Worm (Caenorhabditis elegans) whole organism, early embryonic: ENCODE results near the gene F38E1.6.

Experiments used
- B0310.2 ChIP-seq: sonication (generic microtip); optimal IDR thresholded peaks from 2 replicates; lab custom pipeline; 2016; ENCODE audit warnings: mild to moderate bottlenecking, missing genetic modification characterization, missing compliant biosample characterization
- F13C5.2 ChIP-seq: sonication (generic microtip); optimal IDR thresholded peaks from 2 replicates; lab custom pipeline; 2017; ENCODE audit warnings: mild to moderate bottlenecking, missing genetic modification characterization, inconsistent platforms, missing compliant biosample characterization
- aly-1 ChIP-seq: sonication (generic microtip); optimal IDR thresholded peaks from 2 replicates; lab custom pipeline; 2016; ENCODE audit warnings: missing genetic modification characterization, missing compliant biosample characterization
- ama-1 ChIP-seq: fragments of 150-350 bp; optimal IDR thresholded peaks from 2 replicates; lab custom pipeline; 2014
- ceh-13 ChIP-seq: fragments of 200-800 bp; sonication (Bioruptor generic); optimal IDR thresholded peaks from 2 replicates; lab custom pipeline; 2018; ENCODE audit warnings: mild to moderate bottlenecking, missing genetic modification characterization, missing compliant biosample characterization
- ceh-36 ChIP-seq: sonication (generic microtip); optimal IDR thresholded peaks from 2 replicates; lab custom pipeline; 2016; ENCODE audit warnings: missing genetic modification characterization, inconsistent platforms, missing compliant biosample characterization
- ets-7 ChIP-seq: sonication (generic microtip); optimal IDR thresholded peaks from 2 replicates; lab custom pipeline; 2016; ENCODE audit warnings: missing genotype, missing genetic modification characterization, missing compliant biosample characterization
- flt-1 ChIP-seq: fragments of 200-800 bp; sonication (Bioruptor generic); IDR thresholded peaks from 2 replicates; pipeline ENCODE4 v1.3.6; 2022; ENCODE audit warnings: missing genetic modification characterization, missing compliant biosample characterization
- hmbx-1 ChIP-seq: sonication (generic microtip); optimal IDR thresholded peaks from 2 replicates; lab custom pipeline; 2016; ENCODE audit warnings: mild to moderate bottlenecking, missing genetic modification characterization, missing compliant biosample characterization
- hmg-4 ChIP-seq: fragments of 200-800 bp; sonication (Bioruptor generic); optimal IDR thresholded peaks from 2 replicates; lab custom pipeline; 2018; ENCODE audit warnings: mild to moderate bottlenecking, missing genetic modification characterization, missing compliant biosample characterization
- hnd-1 ChIP-seq: sonication (generic microtip); optimal IDR thresholded peaks from 2 replicates; lab custom pipeline; 2016; ENCODE audit warnings: missing genetic modification characterization, missing compliant biosample characterization
- pes-1 ChIP-seq: fragments of 200-800 bp; sonication (Bioruptor generic); IDR thresholded peaks from 2 replicates; pipeline ENCODE4 v1.3.6; 2022; ENCODE audit warnings: missing genetic modification reagents, missing genetic modification characterization, missing compliant biosample characterization
- scrt-1 ChIP-seq: fragments of 200-800 bp; sonication (Bioruptor generic); IDR thresholded peaks from 2 replicates; pipeline ENCODE4 v1.3.6; 2022; ENCODE audit warnings: missing genetic modification characterization, missing compliant biosample characterization
- sea-1 ChIP-seq: fragments of 200-800 bp; sonication (Bioruptor generic); conservative IDR thresholded peaks from 2 replicates; pipeline ENCODE4 v1.3.6; 2022; ENCODE audit warnings: missing genetic modification characterization, missing compliant biosample characterization
- tbx-11 ChIP-seq: fragments of 200-800 bp; sonication (Bioruptor generic); IDR thresholded peaks from 2 replicates; pipeline ENCODE4 v1.3.6; 2022; ENCODE audit warnings: missing genetic modification characterization, missing compliant biosample characterization
- tbx-37 ChIP-seq: fragments of 200-800 bp; sonication (Bioruptor generic); conservative IDR thresholded peaks from 2 replicates; pipeline ENCODE4 v1.3.6; 2022; ENCODE audit warnings: missing genetic modification reagents, missing genetic modification characterization, missing compliant biosample characterization
- tra-4 ChIP-seq: sonication (generic microtip); optimal IDR thresholded peaks from 2 replicates; lab custom pipeline; 2017; ENCODE audit warnings: missing genetic modification characterization, missing compliant biosample characterization

F38E1.6 gene

DNA sequence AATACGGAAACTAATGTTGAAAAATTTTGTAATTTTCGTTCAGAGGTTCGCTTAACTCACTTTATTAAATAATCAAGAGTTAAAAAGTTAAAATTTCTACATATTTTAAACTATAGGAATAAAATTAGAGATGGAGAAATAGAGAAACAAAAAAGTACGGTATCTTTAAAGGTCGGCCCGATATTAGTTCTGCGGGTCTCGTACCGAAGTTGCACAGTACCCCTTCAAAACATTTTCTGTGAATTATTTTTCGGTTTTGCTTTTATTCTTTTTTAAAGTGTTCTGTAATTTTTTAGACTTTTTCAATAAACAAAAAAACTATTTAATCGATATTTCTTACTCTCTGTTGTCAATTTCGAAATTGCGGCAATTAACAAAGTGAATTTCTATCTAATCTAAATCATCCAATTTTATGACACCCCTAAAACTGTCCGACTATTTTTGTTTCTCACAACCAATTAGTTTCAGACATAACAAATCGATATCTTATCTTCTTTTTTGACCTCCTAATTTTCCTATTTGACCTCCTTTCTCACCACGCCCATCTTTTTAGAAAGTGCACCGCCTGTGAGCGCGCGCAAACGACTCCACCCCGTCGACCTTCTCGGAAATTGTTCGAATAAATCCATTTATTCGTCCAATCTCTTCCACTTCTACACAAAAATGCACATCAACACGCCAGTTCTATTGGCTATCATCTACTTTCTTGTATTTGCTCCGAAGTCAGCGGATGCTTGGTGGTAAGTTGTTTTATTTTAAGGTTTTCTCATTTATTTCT is 4.3 kb upstream of the F38E1.6 start, which contains the start of gene mom-2:
TSS of gene mom-2 (plus strand) at position 554 of the 778 bp plus-strand sequence.
- TF ChIP-seq ceh-36 (tag; lab: Kevin White, UChicago): no peak
- TF ChIP-seq aly-1 (tag; lab: Kevin White, UChicago): no peak
- TF ChIP-seq flt-1 (GFP tag; lab: Robert Waterston, UW): no peak
- no peak for TF ChIP-seq scrt-1 (GFP tag; lab: Robert Waterston, UW)
- TF ChIP-seq tra-4 (tag; lab: Kevin White, UChicago): no peak
- no peak for TF ChIP-seq sea-1 (GFP tag; lab: Robert Waterston, UW)

DNA sequence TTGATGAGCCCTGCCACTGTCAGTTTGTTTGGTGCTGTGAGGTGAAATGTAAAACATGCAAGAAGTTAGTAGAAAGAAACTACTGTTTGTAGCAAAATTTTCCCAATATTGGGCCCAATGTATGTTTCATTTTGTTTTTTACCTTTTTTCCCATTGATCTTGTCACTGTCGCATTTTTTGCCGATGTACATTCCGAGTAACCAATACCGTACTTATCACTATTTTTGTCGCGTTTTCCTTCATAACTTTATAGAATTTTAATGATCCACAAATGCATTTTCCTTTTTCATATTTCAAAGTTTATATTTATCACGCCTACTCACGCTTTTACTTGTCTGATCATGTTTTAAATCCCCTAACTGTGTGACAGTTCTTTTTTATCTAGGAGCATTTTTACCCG is 2.1 kb upstream of the F38E1.6 start:
- TF ChIP-seq flt-1 (GFP tag; lab: Robert Waterston, UW): no peak
- no peak for TF ChIP-seq sea-1 (GFP tag; lab: Robert Waterston, UW)
- no peak for TF ChIP-seq tbx-37
- no peak for TF ChIP-seq aly-1 (tag; lab: Kevin White, UChicago)
- no peak for TF ChIP-seq B0310.2
- no peak for TF ChIP-seq hmg-4 (GFP tag; lab: Kevin White, UChicago)
- no peak for TF ChIP-seq tra-4 (tag; lab: Kevin White, UChicago)
- TF ChIP-seq F13C5.2 (tag; lab: Kevin White, UChicago): no peak
- TF ChIP-seq hmbx-1 (tag; lab: Kevin White, UChicago): no peak
- no peak for TF ChIP-seq ama-1
- no peak for TF ChIP-seq scrt-1 (GFP tag; lab: Robert Waterston, UW)
- no peak for TF ChIP-seq hnd-1 (tag; lab: Kevin White, UChicago)
- no peak for TF ChIP-seq ceh-36 (tag; lab: Kevin White, UChicago)

DNA sequence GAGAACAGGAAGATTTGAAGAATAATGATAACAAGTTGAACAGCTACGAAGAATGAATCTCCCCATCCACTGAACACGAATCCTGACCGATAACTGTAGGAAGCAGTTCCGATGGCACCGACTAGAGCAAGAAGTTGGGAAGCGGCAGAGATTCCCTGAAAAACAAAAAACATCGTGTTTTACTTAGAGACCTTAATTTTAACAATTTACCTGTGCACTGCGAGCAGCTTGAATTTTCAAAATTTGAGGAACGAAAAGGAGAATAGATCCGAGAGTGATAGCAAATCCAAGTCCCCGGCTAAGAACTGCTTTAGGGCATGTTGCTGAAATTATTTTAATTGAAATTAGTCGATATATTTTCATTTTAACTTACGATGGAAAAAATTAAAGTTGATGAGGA is 1.2 kb upstream of the F38E1.6 start:
- TF ChIP-seq aly-1 (tag; lab: Kevin White, UChicago): no peak
- TF ChIP-seq tbx-37: no peak
- no peak for TF ChIP-seq ets-7 (tag; lab: Kevin White, UChicago)
- TF ChIP-seq ceh-36 (tag; lab: Kevin White, UChicago): no peak
- no peak for TF ChIP-seq hnd-1 (tag; lab: Kevin White, UChicago)
- TF ChIP-seq flt-1 (GFP tag; lab: Robert Waterston, UW): no peak
- TF ChIP-seq sea-1 (GFP tag; lab: Robert Waterston, UW): no peak
- no peak for TF ChIP-seq hmbx-1 (tag; lab: Kevin White, UChicago)
- no peak for TF ChIP-seq ceh-13 (GFP tag; lab: Kevin White, UChicago)
- no peak for TF ChIP-seq ama-1
- TF ChIP-seq F13C5.2 (tag; lab: Kevin White, UChicago): no peak
- TF ChIP-seq tbx-11 (GFP tag; lab: Robert Waterston, UW): no peak

DNA sequence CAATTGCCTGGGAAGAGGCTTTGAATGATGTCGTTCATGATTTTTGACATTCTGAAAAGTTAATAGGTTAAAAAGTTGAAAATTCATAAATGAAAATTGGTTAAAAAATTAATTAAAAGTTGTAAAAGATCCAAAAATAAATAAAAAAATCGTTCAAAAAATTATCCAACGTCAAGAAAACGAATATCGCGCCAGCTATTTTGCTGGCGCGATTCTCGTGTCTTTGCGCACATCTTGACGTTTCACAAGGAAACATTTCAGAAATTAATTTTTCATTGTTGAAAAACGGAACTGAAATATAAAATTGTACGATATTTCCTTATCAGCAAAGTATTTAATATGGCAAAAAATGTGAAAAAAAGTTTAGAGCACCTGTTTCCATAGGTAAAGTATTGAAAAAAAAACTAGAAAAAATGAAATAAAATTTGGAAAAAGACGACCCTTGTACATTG is 753 bp upstream of the F38E1.6 start, which contains the start of gene mpdu-1:
TSS of gene mpdu-1 (minus strand) at position 51 of the 452 bp plus-strand sequence.
- TF ChIP-seq ceh-36 (tag; lab: Kevin White, UChicago) (no peak), F13C5.2 (tag; lab: Kevin White, UChicago) (no peak), hmg-4 (GFP tag; lab: Kevin White, UChicago) (no peak), flt-1 (GFP tag; lab: Robert Waterston, UW) (no peak), tbx-37 (no peak), ets-7 (tag; lab: Kevin White, UChicago) (no peak), ceh-13 (GFP tag; lab: Kevin White, UChicago) (no peak), aly-1 (tag; lab: Kevin White, UChicago) (no peak), tbx-11 (GFP tag; lab: Robert Waterston, UW) (no peak), pes-1 (GFP tag; lab: Robert Waterston, UW) (no peak), hnd-1 (tag; lab: Kevin White, UChicago) (no peak), sea-1 (GFP tag; lab: Robert Waterston, UW) (no peak), ama-1 (no peak), hmbx-1 (tag; lab: Kevin White, UChicago) (no peak), scrt-1 (GFP tag; lab: Robert Waterston, UW) (no peak), B0310.2 (no peak), tra-4 (tag; lab: Kevin White, UChicago) (no peak)

DNA sequence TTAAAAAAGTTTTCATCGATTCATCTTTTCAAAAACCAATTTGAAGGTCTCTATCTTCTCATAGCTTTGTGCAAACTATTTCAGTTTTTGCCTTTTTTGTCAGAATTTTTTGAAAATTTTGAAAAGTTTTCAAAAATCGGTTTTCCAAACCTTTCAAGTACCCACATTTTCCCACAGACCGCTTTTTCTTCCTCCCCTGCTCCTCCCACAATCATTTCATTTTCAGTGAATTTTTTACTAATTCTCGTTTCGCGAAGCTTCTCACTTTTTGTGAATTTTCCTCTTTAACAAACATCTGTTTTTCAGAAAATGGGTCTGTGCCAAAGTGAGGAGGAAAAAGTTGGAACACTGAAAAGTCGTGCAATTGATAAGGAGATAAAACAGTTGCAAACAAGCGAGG is 10.8 kb downstream of the F38E1.6 start, which contains the start of gene gpa-2:
TSS of gene gpa-2 (plus strand) at position 301 of the 400 bp plus-strand sequence.
- TF ChIP-seq ama-1 (no peak), pes-1 (GFP tag; lab: Robert Waterston, UW) (no peak), tra-4 (tag; lab: Kevin White, UChicago) (no peak), aly-1 (tag; lab: Kevin White, UChicago) (no peak), scrt-1 (GFP tag; lab: Robert Waterston, UW) (no peak), F13C5.2 (tag; lab: Kevin White, UChicago) (no peak), ceh-36 (tag; lab: Kevin White, UChicago) (no peak), tbx-11 (GFP tag; lab: Robert Waterston, UW) (no peak), ceh-13 (GFP tag; lab: Kevin White, UChicago) (no peak), flt-1 (GFP tag; lab: Robert Waterston, UW) (no peak)

DNA sequence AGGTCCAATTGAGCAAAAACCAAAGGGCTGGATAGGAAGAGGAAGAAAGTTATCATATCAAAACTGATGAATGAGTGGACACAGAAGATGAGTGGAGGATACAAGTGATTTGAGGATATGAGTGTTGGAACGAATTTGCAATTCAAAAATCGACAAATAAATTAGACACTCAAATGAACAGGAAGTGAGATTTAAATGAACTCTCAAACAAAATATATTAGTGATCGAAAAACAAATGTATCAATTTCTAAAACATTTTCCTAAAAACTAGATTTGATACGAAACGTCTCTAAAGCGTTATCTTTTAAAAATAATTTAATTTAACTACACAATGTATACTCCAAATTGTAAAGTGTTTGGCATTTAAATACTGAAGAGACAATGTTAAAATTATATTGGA is 15.5 kb downstream of the F38E1.6 start, which contains the start of gene F38E1.10:
TSS of gene F38E1.10 (minus strand) at position 101 of the 400 bp plus-strand sequence.
- TF ChIP-seq scrt-1 (GFP tag; lab: Robert Waterston, UW) (no peak), ceh-13 (GFP tag; lab: Kevin White, UChicago) (no peak), pes-1 (GFP tag; lab: Robert Waterston, UW) (no peak), ets-7 (tag; lab: Kevin White, UChicago) (no peak), hnd-1 (tag; lab: Kevin White, UChicago) (no peak), hmbx-1 (tag; lab: Kevin White, UChicago) (no peak), F13C5.2 (tag; lab: Kevin White, UChicago) (no peak), aly-1 (tag; lab: Kevin White, UChicago) (no peak), ceh-36 (tag; lab: Kevin White, UChicago) (no peak), hmg-4 (GFP tag; lab: Kevin White, UChicago) (no peak), B0310.2 (no peak), ama-1 (no peak), sea-1 (GFP tag; lab: Robert Waterston, UW) (no peak), tbx-37 (no peak)
